Fruit fly (Drosophila melanogaster): Measurements from ENCODE around the gene pinta.

- TF ChIP-seq Aef1 (GFP tag; IDR thresholded peaks at IDR 0.05) = peak; percentile 84
- peak; percentile 64; the same call in 2 of the 3 replicates for TF ChIP-seq jigr1 (GFP tag; IDR thresholded peaks at IDR 0.05)
- TF ChIP-seq odd (GFP tag; optimal IDR thresholded peaks at IDR 0.05) = peak; percentile 75
- no peak for TF ChIP-seq CG16813 (GFP tag; IDR thresholded peaks at IDR 0.05; ENCODE audit: partially characterized antibody)
Observed at dm6 chr3R:22468829-22469487, 44.2 kb upstream of the pinta start.
